Worm (Caenorhabditis elegans) whole organism, young adult: ENCODE measurements around the gene ints-11.

Experiments used
- C06A6.2 ChIP-seq: fragments of 200-800 bp; sonication (Bioruptor generic); conservative IDR thresholded peaks from 2 replicates; pipeline ENCODE4 v1.3.6; 2022; ENCODE audit warnings: missing genetic modification characterization, missing compliant biosample characterization
- F49E8.2 ChIP-seq: sonication (generic microtip); optimal IDR thresholded peaks from 3 replicates; lab custom pipeline; 2017; ENCODE audit warnings: missing genetic modification characterization, mild to moderate bottlenecking, missing compliant biosample characterization, antibody characterized with exemption, moderate library complexity; ENCODE audit not compliant: insufficient read depth
- F55B11.4 ChIP-seq: sonication (generic microtip); optimal IDR thresholded peaks from 2 replicates; lab custom pipeline; 2016; ENCODE audit warnings: missing compliant biosample characterization, missing genetic modification characterization, borderline replicate concordance; ENCODE audit not compliant: insufficient read depth
- F57C9.4 ChIP-seq: sonication (generic microtip); optimal IDR thresholded peaks from 2 replicates; lab custom pipeline; 2017; ENCODE audit warnings: mild to moderate bottlenecking, missing genetic modification characterization, missing compliant biosample characterization
- T07F8.4 ChIP-seq: sonication (generic microtip); optimal IDR thresholded peaks from 2 replicates; lab custom pipeline; 2016; ENCODE audit warnings: mild to moderate bottlenecking, missing genetic modification characterization, moderate library complexity, missing compliant biosample characterization
- T26A5.8 ChIP-seq: sonication (generic microtip); optimal IDR thresholded peaks from 2 replicates; lab custom pipeline; 2016; ENCODE audit warnings: missing genetic modification characterization, missing compliant biosample characterization
- Y56A3A.18 ChIP-seq: fragments of 200-800 bp; sonication (Bioruptor generic); IDR thresholded peaks from 2 replicates; pipeline ENCODE4 v1.3.6; 2022; ENCODE audit warnings: missing genetic modification reagents, missing genetic modification characterization, missing compliant biosample characterization
- akir-1 ChIP-seq: fragments of 200-800 bp; sonication (Bioruptor generic); optimal IDR thresholded peaks from 2 replicates; lab custom pipeline; 2018; ENCODE audit warnings: mild to moderate bottlenecking, missing genetic modification characterization, moderate library complexity, missing compliant biosample characterization
- aptf-2 ChIP-seq: fragments of 200-800 bp; sonication (Bioruptor generic); conservative IDR thresholded peaks from 2 replicates; pipeline ENCODE4 v1.3.6; 2022; ENCODE audit warnings: missing genetic modification reagents, missing genetic modification characterization, missing compliant biosample characterization
- athp-1 ChIP-seq: sonication (generic microtip); optimal IDR thresholded peaks from 2 replicates; lab custom pipeline; 2017; ENCODE audit warnings: mild to moderate bottlenecking, missing genetic modification characterization, missing compliant biosample characterization
- attf-6 ChIP-seq: fragments of 200-800 bp; sonication (Bioruptor generic); IDR thresholded peaks from 2 replicates; pipeline ENCODE4 v1.3.6; 2022; ENCODE audit warnings: missing genetic modification reagents, missing genetic modification characterization, missing compliant biosample characterization
- cebp-2 ChIP-seq: fragments of 200-800 bp; sonication (Bioruptor generic); IDR thresholded peaks from 2 replicates; pipeline ENCODE4 v1.3.6; 2022; ENCODE audit warnings: missing genetic modification characterization, missing compliant biosample characterization
- ceh-100 ChIP-seq: fragments of 200-800 bp; sonication (Bioruptor generic); IDR thresholded peaks from 2 replicates; pipeline ENCODE4 v1.3.6; 2022; ENCODE audit warnings: missing genetic modification reagents, missing genetic modification characterization, missing compliant biosample characterization
- ceh-58 ChIP-seq: fragments of 200-800 bp; sonication (Bioruptor generic); IDR thresholded peaks from 2 replicates; pipeline ENCODE4 v1.3.6; 2022; ENCODE audit warnings: missing genetic modification characterization, missing compliant biosample characterization
- die-1 ChIP-seq: sonication (generic microtip); optimal IDR thresholded peaks from 2 replicates; lab custom pipeline; 2016; ENCODE audit warnings: missing genotype, mild to moderate bottlenecking, missing genetic modification characterization, missing compliant biosample characterization
- egl-18 ChIP-seq: fragments of 200-800 bp; sonication (Bioruptor generic); IDR thresholded peaks from 2 replicates; pipeline ENCODE4 v1.3.6; 2022; ENCODE audit warnings: missing genetic modification reagents, missing genetic modification characterization, missing compliant biosample characterization
- egl-44 ChIP-seq: fragments of 200-800 bp; sonication (Bioruptor generic); IDR thresholded peaks from 2 replicates; pipeline ENCODE4 v1.3.6; 2022; ENCODE audit warnings: missing genetic modification reagents, missing genetic modification characterization, missing compliant biosample characterization
- ekl-4 ChIP-seq: fragments of 200-800 bp; sonication (Bioruptor generic); IDR thresholded peaks from 2 replicates; pipeline ENCODE4 v1.3.6; 2022; ENCODE audit warnings: missing genetic modification reagents, missing genetic modification characterization, missing compliant biosample characterization
- ets-4 ChIP-seq: fragments of 200-800 bp; sonication (Bioruptor generic); optimal IDR thresholded peaks from 2 replicates; lab custom pipeline; 2018; ENCODE audit warnings: mild to moderate bottlenecking, missing genetic modification characterization, missing compliant biosample characterization
- fkh-3 ChIP-seq: sonication (generic microtip); optimal IDR thresholded peaks from 2 replicates; lab custom pipeline; 2016; ENCODE audit warnings: mild to moderate bottlenecking, missing genetic modification characterization, missing compliant biosample characterization
- gei-17 ChIP-seq: fragments of 200-800 bp; sonication (Bioruptor generic); optimal IDR thresholded peaks from 2 replicates; lab custom pipeline; 2018; ENCODE audit warnings: mild to moderate bottlenecking, missing genetic modification characterization, missing compliant biosample characterization
- hlh-26 ChIP-seq: fragments of 200-800 bp; sonication (Bioruptor generic); conservative IDR thresholded peaks from 2 replicates; pipeline ENCODE4 v1.3.6; 2022; ENCODE audit warnings: missing genetic modification reagents, missing genetic modification characterization, missing compliant biosample characterization
- hmg-20 ChIP-seq: fragments of 200-800 bp; sonication (Bioruptor generic); IDR thresholded peaks from 2 replicates; pipeline ENCODE4 v1.3.6; 2022; ENCODE audit warnings: missing genetic modification reagents, missing genetic modification characterization, missing compliant biosample characterization
- hrde-1 ChIP-seq: sonication (generic microtip); optimal IDR thresholded peaks from 2 replicates; lab custom pipeline; 2016; ENCODE audit warnings: missing genetic modification characterization, mild to moderate bottlenecking, missing compliant biosample characterization, moderate library complexity, missing genotype, missing genetic modification reagents, borderline replicate concordance
- let-526 ChIP-seq: fragments of 200-800 bp; sonication (Bioruptor generic); IDR thresholded peaks from 2 replicates; pipeline ENCODE4 v1.3.6; 2022; ENCODE audit warnings: missing genetic modification reagents, missing genetic modification characterization, missing compliant biosample characterization
- lin-26 ChIP-seq: fragments of 200-800 bp; sonication (Bioruptor generic); IDR thresholded peaks from 2 replicates; pipeline ENCODE4 v1.3.6; 2022; ENCODE audit warnings: missing genetic modification reagents, missing genetic modification characterization, missing compliant biosample characterization
- lin-35 ChIP-seq, 3 experiments: fragments of 150-350 bp in 2 of 3; sonication (generic microtip) in 1 of 3; optimal IDR thresholded peaks; 2 replicates each; lab custom pipeline; 2014 to 2018; ENCODE audit warnings: missing biosample characterization in 3 of 3, missing genetic modification characterization in 3 of 3, missing genetic modification reagents in 3 of 3
- lin-54 ChIP-seq: fragments of 200-800 bp; sonication (Bioruptor generic); optimal IDR thresholded peaks from 2 replicates; lab custom pipeline; 2018; ENCODE audit warnings: mild to moderate bottlenecking, missing genetic modification characterization, missing compliant biosample characterization
- lir-1 ChIP-seq: fragments of 200-800 bp; sonication (Bioruptor generic); conservative IDR thresholded peaks from 2 replicates; pipeline ENCODE4 v1.3.6; 2022; ENCODE audit warnings: missing genetic modification reagents, missing genetic modification characterization, missing compliant biosample characterization
- madf-10 ChIP-seq: sonication (generic microtip); optimal IDR thresholded peaks from 2 replicates; lab custom pipeline; 2016; ENCODE audit warnings: mild to moderate bottlenecking, missing genetic modification characterization, missing compliant biosample characterization
- madf-3 ChIP-seq: fragments of 200-800 bp; sonication (Bioruptor generic); IDR thresholded peaks from 2 replicates; pipeline ENCODE4 v1.3.6; 2022; ENCODE audit warnings: missing genetic modification reagents, missing genetic modification characterization, missing compliant biosample characterization
- mxl-1 ChIP-seq: sonication (generic microtip); optimal IDR thresholded peaks from 2 replicates; lab custom pipeline; 2016; ENCODE audit warnings: missing genetic modification characterization, missing compliant biosample characterization
- nhr-120 ChIP-seq: fragments of 200-800 bp; sonication (Bioruptor generic); IDR thresholded peaks from 2 replicates; pipeline ENCODE4 v1.3.6; 2022; ENCODE audit warnings: missing genetic modification characterization, missing compliant biosample characterization
- nhr-80 ChIP-seq: sonication (generic microtip); optimal IDR thresholded peaks from 2 replicates; lab custom pipeline; 2016; ENCODE audit warnings: missing genetic modification characterization, missing compliant biosample characterization
- rpc-1 ChIP-seq, 2 experiments: fragments of 150-350 bp in 1 of 2; sonication (generic microtip) in 1 of 2; optimal IDR thresholded peaks; 2 replicates each; lab custom pipeline; 2014 to 2018; ENCODE audit warnings: missing biosample characterization in 1 of 2, missing genetic modification characterization in 1 of 2, missing genetic modification reagents in 1 of 2, missing genotype in 1 of 2
- sea-2 ChIP-seq: fragments of 200-800 bp; sonication (Bioruptor generic); IDR thresholded peaks from 2 replicates; pipeline ENCODE4 v1.3.6; 2022; ENCODE audit warnings: missing genetic modification characterization, missing compliant biosample characterization
- snpc-1.1 ChIP-seq: sonication (generic microtip); optimal IDR thresholded peaks from 2 replicates; lab custom pipeline; 2017; ENCODE audit warnings: missing genetic modification characterization, mild to moderate bottlenecking, missing compliant biosample characterization, antibody characterized with exemption, moderate library complexity, missing genotype, missing genetic modification reagents; ENCODE audit not compliant: insufficient read depth
- sptf-2 ChIP-seq: fragments of 200-800 bp; sonication (Bioruptor generic); optimal IDR thresholded peaks from 2 replicates; lab custom pipeline; 2018; ENCODE audit warnings: mild to moderate bottlenecking, missing genetic modification characterization, missing compliant biosample characterization
- tbx-9 ChIP-seq: sonication (generic microtip); optimal IDR thresholded peaks from 2 replicates; lab custom pipeline; 2016; ENCODE audit warnings: borderline replicate concordance, missing genetic modification characterization, inconsistent platforms, missing compliant biosample characterization
- tlf-1 ChIP-seq: fragments of 200-800 bp; sonication (Bioruptor generic); optimal IDR thresholded peaks from 2 replicates; lab custom pipeline; 2018; ENCODE audit warnings: mild to moderate bottlenecking, missing genetic modification characterization, missing compliant biosample characterization
- unc-62 ChIP-seq: fragments of 150-350 bp; optimal IDR thresholded peaks from 2 replicates; lab custom pipeline; 2014; ENCODE audit warnings: missing biosample characterization, missing genetic modification reagents, missing genetic modification characterization
- xnd-1 ChIP-seq: sonication (generic microtip); optimal IDR thresholded peaks from 2 replicates; lab custom pipeline; 2016; ENCODE audit warnings: missing genotype, missing genetic modification reagents, missing genetic modification characterization, missing compliant biosample characterization
- zfh-2 ChIP-seq: fragments of 200-800 bp; sonication (Bioruptor generic); conservative IDR thresholded peaks from 2 replicates; pipeline ENCODE4 v1.3.6; 2022; ENCODE audit warnings: missing genetic modification reagents, missing genetic modification characterization, missing compliant biosample characterization
- ztf-25 ChIP-seq: fragments of 200-800 bp; sonication (Bioruptor generic); IDR thresholded peaks from 2 replicates; pipeline ENCODE4 v1.3.6; 2022; ENCODE audit warnings: missing genetic modification reagents, missing genetic modification characterization, missing compliant biosample characterization
- ztf-26 ChIP-seq: sonication (generic microtip); optimal IDR thresholded peaks from 2 replicates; lab custom pipeline; 2017; ENCODE audit warnings: missing genetic modification characterization, missing compliant biosample characterization
- ztf-6 ChIP-seq: fragments of 200-800 bp; sonication (Bioruptor generic); IDR thresholded peaks from 2 replicates; pipeline ENCODE4 v1.3.6; 2022; ENCODE audit warnings: missing genetic modification reagents, missing genetic modification characterization, missing compliant biosample characterization

Gene ints-11

ce11 chrII:8187516-8187915 is 44.2 kb upstream of the ints-11 start (continued):
- no peak for TF ChIP-seq F57C9.4
- TF ChIP-seq ceh-58 (GFP tag; lab: Robert Waterston, UW): no peak
- TF ChIP-seq lin-26 (GFP tag; lab: Robert Waterston, UW): 0 out of 2 replicates have a peak, but pooled peaks have one; percentile 29
- 0 out of 2 replicates have a peak, but pooled peaks have one; percentile 15 for TF ChIP-seq ekl-4
- TF ChIP-seq gei-17 (GFP tag; lab: Kevin White, UChicago): no peak
- no peak for TF ChIP-seq ceh-100 (GFP tag; lab: Robert Waterston, UW)
- TF ChIP-seq ets-4: no peak
- no peak for TF ChIP-seq F55B11.4
- TF ChIP-seq madf-3 (GFP tag; lab: Robert Waterston, UW): no peak
- no peak for TF ChIP-seq mxl-1 (tag; lab: Kevin White, UChicago)
- no peak for TF ChIP-seq madf-10 (tag; lab: Kevin White, UChicago)
- no peak for TF ChIP-seq xnd-1 (tag; lab: Kevin White, UChicago)
- peak; percentile 21 for TF ChIP-seq F49E8.2 (tag; lab: Kevin White, UChicago)
- TF ChIP-seq fkh-3 (tag; lab: Kevin White, UChicago): no peak
- no peak for TF ChIP-seq snpc-1.1 (tag; lab: Kevin White, UChicago)
- no peak for TF ChIP-seq lir-1 (GFP tag; lab: Robert Waterston, UW)
- TF ChIP-seq unc-62: no peak
- no peak for TF ChIP-seq sea-2 (GFP tag; lab: Robert Waterston, UW)
- peak; percentile 50 for TF ChIP-seq tlf-1 (GFP tag; lab: Kevin White, UChicago)
- no peak; the same call in 1 of the 2 replicates for TF ChIP-seq Y56A3A.18 (GFP tag; lab: Robert Waterston, UW)
- TF ChIP-seq athp-1: peak; percentile 74
- TF ChIP-seq nhr-80 (tag; lab: Kevin White, UChicago): no peak

ce11 chrII:8185016-8185493 is 41.8 kb upstream of the ints-11 start, which contains the start of the genes mig-5 and cct-1:
Gene mig-5 (minus strand): TSS chrII:8185023.
Gene cct-1 (plus strand): TSS chrII:8185443.
- no peak for TF ChIP-seq lin-26 (GFP tag; lab: Robert Waterston, UW)
- TF ChIP-seq ceh-58 (GFP tag; lab: Robert Waterston, UW): no peak
- no peak for TF ChIP-seq ztf-25
- peak; percentile 74 for TF ChIP-seq lir-1 (GFP tag; lab: Robert Waterston, UW)
- TF ChIP-seq hmg-20 (GFP tag; lab: Robert Waterston, UW): peak; percentile 73; the same call in 1 of the 2 replicates
- TF ChIP-seq ztf-26: peak; percentile 74
- peak; percentile 70 for TF ChIP-seq F49E8.2 (tag; lab: Kevin White, UChicago)
- TF ChIP-seq ztf-6 (GFP tag; lab: Robert Waterston, UW): no peak
- peak; percentile 0 for TF ChIP-seq snpc-1.1 (tag; lab: Kevin White, UChicago)
- TF ChIP-seq hlh-26 (GFP tag; lab: Robert Waterston, UW): no peak
- peak; percentile 17 for TF ChIP-seq hrde-1
- peak; percentile 90 for TF ChIP-seq lin-54
- no peak for TF ChIP-seq nhr-120 (GFP tag; lab: Robert Waterston, UW)
- no peak for TF ChIP-seq tbx-9 (tag; lab: Kevin White, UChicago)
- TF ChIP-seq egl-44 (GFP tag; lab: Robert Waterston, UW): no peak
- TF ChIP-seq gei-17 (GFP tag; lab: Kevin White, UChicago): peak; percentile 64
- TF ChIP-seq zfh-2 (GFP tag; lab: Robert Waterston, UW): no peak
- peak in 2 of 3 experiments; percentile 77 to 92 for TF ChIP-seq lin-35 (GFP tag; optimal IDR thresholded peaks at IDR 0.05; lab: Kevin White, UChicago)
- TF ChIP-seq akir-1: no peak
- TF ChIP-seq rpc-1 (optimal IDR thresholded peaks at IDR 0.05; lab: Kevin White, UChicago): peak; percentile 41
- no peak for TF ChIP-seq rpc-1 (tag; optimal IDR thresholded peaks at IDR 0.05; lab: Kevin White, UChicago)
- TF ChIP-seq T07F8.4: peak; percentile 9
- TF ChIP-seq C06A6.2 (GFP tag; lab: Robert Waterston, UW): peak; percentile 86
- peak; percentile 81 for TF ChIP-seq athp-1
- no peak for TF ChIP-seq egl-18 (GFP tag; lab: Robert Waterston, UW)
- no peak for TF ChIP-seq aptf-2 (GFP tag; lab: Robert Waterston, UW)
- TF ChIP-seq ceh-100 (GFP tag; lab: Robert Waterston, UW): peak; percentile 82
- TF ChIP-seq T26A5.8: no peak
- 0 out of 2 replicates have a peak, but pooled peaks have one; percentile 33 for TF ChIP-seq attf-6 (GFP tag; lab: Robert Waterston, UW)
- TF ChIP-seq die-1: peak; percentile 30
- TF ChIP-seq sptf-2 (GFP tag; lab: Kevin White, UChicago): no peak
- no peak for TF ChIP-seq cebp-2 (GFP tag; lab: Robert Waterston, UW)
- TF ChIP-seq F55B11.4: no peak
- TF ChIP-seq let-526 (GFP tag; lab: Robert Waterston, UW): peak; percentile 64; the same call in 1 of the 2 replicates
